Fruit fly (Drosophila melanogaster) S2 (cell line): ENCODE measurements around the gene 825-Oak.

Experiments
- CG8478 ChIP-seq: fragments of >200 bp; optimal IDR thresholded peaks from 2 replicates; lab custom pipeline; 2018
- CTCF ChIP-seq, 2 experiments: fragments of >200 bp; optimal IDR thresholded peaks; 2 replicates each; lab custom pipeline; 2018

- no peak for TF ChIP-seq CG8478 (lab: Kevin White, UChicago)
- TF ChIP-seq CTCF (optimal IDR thresholded peaks at IDR 0.05; lab: Kevin White, UChicago) = no peak
Observed at dm6 chr3L:19512672-19513071, 40.6 kb upstream of the 825-Oak start.
